Worm (Caenorhabditis elegans): ENCODE data around the gene ZK1055.4.

- TF ChIP-seq F37B4.10 (GFP tag; IDR thresholded peaks at IDR 0.05) (no peak), F57A8.1 (GFP tag; optimal IDR thresholded peaks at IDR 0.05) (no peak), hmg-20 (GFP tag; IDR thresholded peaks at IDR 0.05) (no peak), him-1 (tag; optimal IDR thresholded peaks at IDR 0.05) (no peak), hlh-12 (tag; optimal IDR thresholded peaks at IDR 0.05) (no peak), unc-62 (GFP tag; optimal IDR thresholded peaks at IDR 0.05) (no peak), sdz-38 (tag; optimal IDR thresholded peaks at IDR 0.05) (no peak), mel-28 (tag; optimal IDR thresholded peaks at IDR 0.05; ENCODE audit: borderline replicate concordance) (no peak), ccch-3 (GFP tag; optimal IDR thresholded peaks at IDR 0.05) (no peak)
Measured at ce11 chrV:6538323-6538722, 43.5 kb upstream of the ZK1055.4 start.

Data from whole organism, young adult.